Worm (Caenorhabditis elegans): Measurements from ENCODE around the gene M04C3.2.

Gene M04C3.2

DNA sequence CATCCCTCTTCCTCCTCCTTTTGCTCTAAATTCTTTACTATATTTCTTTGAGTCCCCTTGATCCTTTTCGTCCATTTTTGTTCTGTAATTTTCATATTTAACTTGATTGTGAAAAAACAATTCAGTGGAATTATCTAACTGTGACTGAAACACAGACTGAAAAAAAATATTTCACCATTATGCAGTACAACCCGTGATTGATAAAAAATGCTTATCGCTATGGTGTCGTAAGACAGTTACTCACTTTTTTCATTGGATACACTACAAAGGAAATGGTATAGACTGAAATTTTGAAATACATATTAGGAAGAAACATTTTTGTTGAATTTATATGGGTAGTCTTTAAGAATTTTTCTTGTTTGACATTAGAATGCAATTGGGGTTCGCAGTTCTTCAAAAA is 18.9 kb upstream of the M04C3.2 start, which contains the start of gene Y43F8B.23 (continued):
- TF ChIP-seq php-3 (GFP tag; IDR thresholded peaks at IDR 0.05) (no peak), Y75B8A.6 (GFP tag; IDR thresholded peaks at IDR 0.05) (no peak), Y48G9A.11 (GFP tag; IDR thresholded peaks at IDR 0.05) (no peak), zip-2 (tag; optimal IDR thresholded peaks at IDR 0.05) (no peak), tag-97 (GFP tag; IDR thresholded peaks at IDR 0.05) (no peak), nhr-237 (tag; optimal IDR thresholded peaks at IDR 0.05) (no peak), set-16 (GFP tag; IDR thresholded peaks at IDR 0.05) (no peak), mxl-2 (GFP tag; conservative IDR thresholded peaks at IDR 0.05) (no peak), lsy-2 (tag; optimal IDR thresholded peaks at IDR 0.05) (no peak), ceh-82 (tag; optimal IDR thresholded peaks at IDR 0.05) (no peak), zfp-2 (tag; optimal IDR thresholded peaks at IDR 0.05) (no peak), lin-1 (GFP tag; IDR thresholded peaks at IDR 0.05) (no peak), ztf-11 (tag; optimal IDR thresholded peaks at IDR 0.05) (no peak), attf-4 (tag; optimal IDR thresholded peaks at IDR 0.05) (no peak), lin-39 (tag; optimal IDR thresholded peaks at IDR 0.05) (no peak), vab-7 (GFP tag; IDR thresholded peaks at IDR 0.05) (no peak), rbr-2 (tag; optimal IDR thresholded peaks at IDR 0.05) (no peak), spr-3 (GFP tag; optimal IDR thresholded peaks at IDR 0.05) (no peak), mdt-29 (GFP tag; IDR thresholded peaks at IDR 0.05) (no peak), egl-43 (GFP tag; IDR thresholded peaks at IDR 0.05) (no peak), mxl-3 (GFP tag; optimal IDR thresholded peaks at IDR 0.05) (no peak), nhr-25 (tag; optimal IDR thresholded peaks at IDR 0.05; ENCODE audit: borderline replicate concordance, insufficient read depth) (no peak), T20F7.1 (GFP tag; optimal IDR thresholded peaks at IDR 0.05) (peak; percentile 11), ces-1 (GFP tag; optimal IDR thresholded peaks at IDR 0.05) (no peak), F26F4.8 (GFP tag; conservative IDR thresholded peaks at IDR 0.05) (no peak), ZK546.5 (tag; optimal IDR thresholded peaks at IDR 0.05) (no peak), unc-130 (GFP tag; optimal IDR thresholded peaks at IDR 0.05) (no peak), daf-16 (GFP tag; optimal IDR thresholded peaks at IDR 0.05) (no peak), daf-16 (tag; optimal IDR thresholded peaks at IDR 0.05) (peak; percentile 11), nhr-102 (tag; optimal IDR thresholded peaks at IDR 0.05) (no peak), pqm-1 (tag; optimal IDR thresholded peaks at IDR 0.05) (peak; percentile 92), egl-27 (tag; optimal IDR thresholded peaks at IDR 0.05) (no peak), nhr-76 (tag; optimal IDR thresholded peaks at IDR 0.05) (no peak)

DNA sequence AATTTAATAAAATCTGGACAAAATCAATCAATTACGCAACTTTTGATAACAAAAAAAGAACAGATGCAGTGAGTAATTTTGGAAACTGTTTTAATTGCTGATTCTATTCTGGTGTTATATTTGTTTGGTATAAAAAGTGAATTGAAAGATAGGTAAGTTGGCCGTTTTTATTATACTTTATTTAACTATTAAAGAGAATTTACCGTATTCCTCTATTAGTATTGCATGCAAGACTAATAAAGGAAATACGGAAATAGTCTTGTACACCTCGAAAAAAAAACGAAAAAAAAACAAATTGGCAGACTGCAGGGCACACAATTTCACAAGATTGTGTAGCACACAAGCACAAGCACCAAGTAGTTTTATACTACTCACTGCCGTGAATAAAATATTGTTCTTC is 13.9 kb upstream of the M04C3.2 start, which contains the start of gene Y43F8B.25:
Y43F8B.25 (plus strand) TSS at position 301 of the 400 bp plus-strand sequence.
- no peak for TF ChIP-seq zag-1 (tag; optimal IDR thresholded peaks at IDR 0.05)
- no peak for TF ChIP-seq daf-16 (GFP tag; optimal IDR thresholded peaks at IDR 0.05)
- peak; percentile 2 for TF ChIP-seq daf-16 (tag; optimal IDR thresholded peaks at IDR 0.05)

DNA sequence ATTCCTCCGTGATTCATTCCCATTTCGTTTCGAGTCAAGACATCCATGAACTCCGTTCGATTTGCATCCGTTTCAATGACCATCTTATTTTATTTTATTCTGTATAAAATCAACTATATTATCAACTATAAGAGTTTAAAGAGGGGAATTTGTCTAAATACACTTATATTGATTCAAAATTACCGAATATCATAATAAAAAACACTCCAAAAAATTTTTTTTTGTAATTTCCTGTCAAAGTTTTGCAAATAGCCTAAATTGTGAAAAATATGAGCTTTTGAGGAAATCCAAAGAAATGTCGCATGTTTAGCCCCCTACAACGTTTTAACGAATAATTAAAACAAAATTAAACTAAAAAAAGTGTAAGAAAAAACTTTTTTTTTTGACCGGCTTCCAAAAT is 13.3 kb upstream of the M04C3.2 start, which contains the start of gene Y43F8B.15:
Y43F8B.15 (minus strand) TSS at position 101 of the 400 bp plus-strand sequence.
- TF ChIP-seq T26A8.4 (GFP tag; IDR thresholded peaks at IDR 0.05) (no peak), ZK546.5 (tag; optimal IDR thresholded peaks at IDR 0.05) (no peak), aha-1 (tag) (no peak), mes-2 (tag; optimal IDR thresholded peaks at IDR 0.05; ENCODE audit: poor library complexity, severe bottlenecking) (no peak), cey-2 (tag; optimal IDR thresholded peaks at IDR 0.05; ENCODE audit: borderline replicate concordance, insufficient read depth) (no peak), F10B5.3 (tag; optimal IDR thresholded peaks at IDR 0.05) (no peak), madf-5 (GFP tag; IDR thresholded peaks at IDR 0.05) (no peak), daf-12 (tag; optimal IDR thresholded peaks at IDR 0.05) (no peak), lin-39 (tag; optimal IDR thresholded peaks at IDR 0.05) (no peak), spr-1 (tag; optimal IDR thresholded peaks at IDR 0.05) (no peak), fos-1 (tag; optimal IDR thresholded peaks at IDR 0.05) (no peak), nhr-76 (tag; optimal IDR thresholded peaks at IDR 0.05) (no peak), fkh-10 (GFP tag; optimal IDR thresholded peaks at IDR 0.05) (no peak), F26F4.8 (GFP tag; conservative IDR thresholded peaks at IDR 0.05) (no peak), lsy-2 (tag; optimal IDR thresholded peaks at IDR 0.05) (no peak), nhr-237 (tag; optimal IDR thresholded peaks at IDR 0.05) (no peak), ceh-62 (tag; optimal IDR thresholded peaks at IDR 0.05) (no peak), lin-1 (GFP tag; IDR thresholded peaks at IDR 0.05) (no peak), ztf-11 (tag; optimal IDR thresholded peaks at IDR 0.05) (no peak)
